Fruit fly (Drosophila melanogaster) whole organism, embryonic: ENCODE measurements around the gene enc.

Experiments
- Atf3 ChIP-seq: fragments of 200-800 bp; sonication (Bioruptor generic); optimal IDR thresholded peaks from 3 replicates; lab custom pipeline; 2016; ENCODE audit warnings: missing biosample characterization, missing genetic modification characterization
- Atf6 ChIP-seq: fragments of 200-800 bp; sonication (Bioruptor generic); IDR thresholded peaks from 2 replicates; pipeline ENCODE4 v1.3.6; 2022; ENCODE audit warnings: missing biosample characterization, missing genetic modification characterization
- Bgb ChIP-seq: fragments of 200-800 bp; sonication (Bioruptor generic); IDR thresholded peaks from 2 replicates; pipeline ENCODE4 v1.3.6; 2022; ENCODE audit warnings: missing biosample characterization, missing genetic modification characterization; ENCODE audit not compliant: partially characterized antibody
- CG15011 ChIP-seq: fragments of 200-800 bp; sonication (Bioruptor generic); optimal IDR thresholded peaks from 3 replicates; lab custom pipeline; 2018; ENCODE audit warnings: missing biosample characterization, mild to moderate bottlenecking, missing genetic modification characterization
- CG15479 ChIP-seq: fragments of 200-800 bp; sonication (Bioruptor generic); optimal IDR thresholded peaks from 3 replicates; lab custom pipeline; 2019; ENCODE audit warnings: missing biosample characterization, mild to moderate bottlenecking, missing genetic modification characterization, moderate library complexity
- CG1647 ChIP-seq: fragments of 200-800 bp; sonication (Bioruptor generic); optimal IDR thresholded peaks from 3 replicates; lab custom pipeline; 2016; ENCODE audit warnings: missing biosample characterization, missing genetic modification characterization
- CG2120 ChIP-seq: fragments of 200-800 bp; sonication (Bioruptor generic); optimal IDR thresholded peaks from 3 replicates; lab custom pipeline; 2016; ENCODE audit warnings: missing biosample characterization, missing genetic modification characterization
- CG2199 ChIP-seq: fragments of 200-800 bp; sonication (Bioruptor generic); IDR thresholded peaks from 3 replicates; pipeline ENCODE4 v1.3.6; 2022; ENCODE audit warnings: missing biosample characterization, missing genetic modification characterization
- CG33557 ChIP-seq: fragments of 200-800 bp; sonication (Bioruptor generic); optimal IDR thresholded peaks from 2 replicates; lab custom pipeline; 2019; ENCODE audit warnings: missing biosample characterization, mild to moderate bottlenecking, missing genetic modification characterization, moderate library complexity
- CG34376 ChIP-seq: fragments of 200-800 bp; sonication (Bioruptor generic); optimal IDR thresholded peaks from 2 replicates; lab custom pipeline; 2018; ENCODE audit warnings: missing biosample characterization, mild to moderate bottlenecking, missing genetic modification characterization
- CG34422 ChIP-seq: fragments of 200-800 bp; sonication (Bioruptor generic); IDR thresholded peaks from 3 replicates; pipeline ENCODE4 v1.3.6; 2022; ENCODE audit warnings: missing biosample characterization, missing genetic modification characterization
- CG4282 ChIP-seq: fragments of 200-800 bp; sonication (Bioruptor generic); optimal IDR thresholded peaks from 2 replicates; lab custom pipeline; 2016; ENCODE audit warnings: missing biosample characterization, missing genetic modification characterization
- CG4854 ChIP-seq: fragments of 200-800 bp; sonication (Bioruptor generic); optimal IDR thresholded peaks from 2 replicates; lab custom pipeline; 2016; ENCODE audit warnings: missing biosample characterization, missing genetic modification characterization, inconsistent platforms
- CG6765 ChIP-seq: fragments of 200-800 bp; sonication (Bioruptor generic); optimal IDR thresholded peaks from 3 replicates; lab custom pipeline; 2017; ENCODE audit warnings: missing biosample characterization, mild to moderate bottlenecking, missing genetic modification characterization
- CG7556 ChIP-seq: fragments of 200-800 bp; sonication (Bioruptor generic); optimal IDR thresholded peaks from 2 replicates; lab custom pipeline; 2017; ENCODE audit warnings: missing biosample characterization, mild to moderate bottlenecking, missing genetic modification characterization
- CrebB ChIP-seq: fragments of 200-800 bp; sonication (Bioruptor generic); optimal IDR thresholded peaks from 3 replicates; lab custom pipeline; 2018; ENCODE audit warnings: missing biosample characterization, mild to moderate bottlenecking, missing genetic modification characterization
- Deaf1 ChIP-seq: fragments of 200-800 bp; optimal IDR thresholded peaks from 3 replicates; lab custom pipeline; 2019; ENCODE audit warnings: missing biosample characterization, mild to moderate bottlenecking, missing genetic modification characterization, moderate library complexity
- H2.0 ChIP-seq: fragments of 200-800 bp; sonication (Bioruptor generic); IDR thresholded peaks from 2 replicates; pipeline ENCODE4 v1.3.6; 2022; ENCODE audit warnings: missing biosample characterization, missing genetic modification characterization
- HLH54F ChIP-seq: fragments of 200-800 bp; sonication (Bioruptor generic); optimal IDR thresholded peaks from 3 replicates; lab custom pipeline; 2016; ENCODE audit warnings: missing biosample characterization, missing genetic modification characterization
- Nf-YB ChIP-seq: fragments of 200-800 bp; sonication (Bioruptor generic); optimal IDR thresholded peaks from 3 replicates; lab custom pipeline; 2019; ENCODE audit warnings: missing biosample characterization, mild to moderate bottlenecking, missing genetic modification characterization, moderate library complexity
- Opbp ChIP-seq: fragments of 200-800 bp; sonication (Bioruptor generic); IDR thresholded peaks from 3 replicates; pipeline ENCODE4 v1.3.6; 2022; ENCODE audit warnings: missing biosample characterization, missing genetic modification characterization; ENCODE audit not compliant: partially characterized antibody
- Trl ChIP-seq, 3 experiments: fragments of >200 bp in 2 of 3; fragments of 200-800 bp in 1 of 3; sonication (Bioruptor generic) in 1 of 3; optimal IDR thresholded peaks; 2 replicates in 1 of 3; 3 replicates in 2 of 3; lab custom pipeline; 2016 to 2017; ENCODE audit warnings: missing biosample characterization in 1 of 3, missing genetic modification characterization in 1 of 3
- ap ChIP-seq: fragments of 200-800 bp; sonication (Bioruptor generic); IDR thresholded peaks from 2 replicates; pipeline ENCODE4 v1.3.6; 2022; ENCODE audit warnings: missing biosample characterization, missing genetic modification characterization
- ash1 ChIP-seq: fragments of 200-800 bp; sonication (Bioruptor generic); optimal IDR thresholded peaks from 2 replicates; lab custom pipeline; 2018; ENCODE audit warnings: missing biosample characterization, mild to moderate bottlenecking, missing genetic modification characterization
- caup ChIP-seq: fragments of 200-800 bp; sonication (Bioruptor generic); optimal IDR thresholded peaks from 3 replicates; lab custom pipeline; 2017; ENCODE audit warnings: missing biosample characterization, mild to moderate bottlenecking, missing genetic modification characterization, moderate library complexity; ENCODE audit not compliant: severe bottlenecking
- crc ChIP-seq: fragments of 200-800 bp; sonication (Bioruptor generic); optimal IDR thresholded peaks from 2 replicates; lab custom pipeline; 2016; ENCODE audit warnings: missing biosample characterization, missing genetic modification characterization
- crol ChIP-seq: fragments of 200-800 bp; sonication (Bioruptor generic); IDR thresholded peaks from 2 replicates; pipeline ENCODE4 v1.3.6; 2022; ENCODE audit warnings: missing biosample characterization, missing genetic modification characterization
- da ChIP-seq: fragments of 200-800 bp; sonication (Bioruptor generic); optimal IDR thresholded peaks from 2 replicates; lab custom pipeline; 2016; ENCODE audit warnings: missing biosample characterization, missing genetic modification characterization
- ems ChIP-seq: fragments of 200-800 bp; sonication (Bioruptor generic); optimal IDR thresholded peaks from 3 replicates; lab custom pipeline; 2016; ENCODE audit warnings: missing biosample characterization, missing genetic modification characterization
- exex ChIP-seq: fragments of 200-800 bp; sonication (Bioruptor generic); optimal IDR thresholded peaks from 4 replicates; lab custom pipeline; 2018; ENCODE audit warnings: missing biosample characterization, mild to moderate bottlenecking, missing genetic modification characterization, moderate library complexity
- insv ChIP-seq, 2 experiments: fragments of 200-800 bp; sonication (Bioruptor generic); optimal IDR thresholded peaks; 3 replicates each; lab custom pipeline; 2016 to 2018; ENCODE audit warnings: missing biosample characterization in 2 of 2, missing genetic modification characterization in 2 of 2
- ken ChIP-seq: fragments of 200-800 bp; sonication (Bioruptor generic); IDR thresholded peaks from 3 replicates; pipeline ENCODE4 v1.3.6; 2022; ENCODE audit warnings: missing biosample characterization, missing genetic modification characterization
- lola ChIP-seq, 3 experiments: fragments of >200 bp in 2 of 3; fragments of 200-800 bp in 1 of 3; sonication (Bioruptor generic) in 1 of 3; optimal IDR thresholded peaks; 2 replicates each; lab custom pipeline; 2017 to 2019; ENCODE audit warnings: missing biosample characterization in 3 of 3, missing genetic modification characterization in 3 of 3, mild to moderate bottlenecking in 1 of 3, moderate library complexity in 1 of 3
- nau ChIP-seq: fragments of 200-800 bp; sonication (Bioruptor generic); optimal IDR thresholded peaks from 3 replicates; lab custom pipeline; 2017; ENCODE audit warnings: missing biosample characterization, mild to moderate bottlenecking, missing genetic modification characterization, missing genetic modification reagents
- nerfin-1 ChIP-seq: fragments of 200-800 bp; sonication (Bioruptor generic); optimal IDR thresholded peaks from 3 replicates; lab custom pipeline; 2019; ENCODE audit warnings: missing biosample characterization, mild to moderate bottlenecking, missing genetic modification characterization, moderate library complexity
- pita ChIP-seq: fragments of 200-800 bp; sonication (Bioruptor generic); optimal IDR thresholded peaks from 2 replicates; lab custom pipeline; 2017; ENCODE audit warnings: missing biosample characterization, mild to moderate bottlenecking, missing genetic modification characterization
- pnt ChIP-seq: fragments of 200-800 bp; sonication (Bioruptor generic); optimal IDR thresholded peaks from 3 replicates; lab custom pipeline; 2016; ENCODE audit warnings: missing biosample characterization, missing genetic modification characterization
- pros ChIP-seq: fragments of 200-800 bp; sonication (Bioruptor generic); optimal IDR thresholded peaks from 3 replicates; lab custom pipeline; 2019; ENCODE audit warnings: missing biosample characterization, mild to moderate bottlenecking, missing genetic modification characterization, moderate library complexity
- row ChIP-seq: fragments of 200-800 bp; sonication (Bioruptor generic); IDR thresholded peaks from 3 replicates; pipeline ENCODE4 v1.3.6; 2022; ENCODE audit warnings: missing biosample characterization, missing genetic modification characterization
- run ChIP-seq: fragments of 200-800 bp; sonication (Bioruptor generic); optimal IDR thresholded peaks from 3 replicates; lab custom pipeline; 2018; ENCODE audit warnings: missing biosample characterization, mild to moderate bottlenecking, missing genetic modification characterization
- sob ChIP-seq: fragments of 200-800 bp; sonication (Bioruptor generic); IDR thresholded peaks from 2 replicates; pipeline ENCODE4 v1.3.6; 2022; ENCODE audit warnings: missing biosample characterization, missing genetic modification characterization
- unc-4 ChIP-seq: fragments of 200-800 bp; sonication (Bioruptor generic); IDR thresholded peaks from 2 replicates; pipeline ENCODE4 v1.3.6; 2022; ENCODE audit warnings: missing biosample characterization, missing genetic modification characterization; ENCODE audit not compliant: partially characterized antibody
- unpg ChIP-seq: fragments of 200-800 bp; sonication (Bioruptor generic); optimal IDR thresholded peaks from 3 replicates; lab custom pipeline; 2018; ENCODE audit warnings: missing biosample characterization, mild to moderate bottlenecking, missing genetic modification characterization, moderate library complexity

The enc gene

dm6 chr3L:3826541-3826940 lies 8.1 kb downstream of the enc start (continued):
- TF ChIP-seq unpg (GFP tag; lab: Kevin White, UChicago) (peak; percentile 84), ap (GFP tag; lab: Robert Waterston, UW) (peak; percentile 80), ems (no peak), CG15011 (GFP tag; lab: Kevin White, UChicago) (peak; percentile 50), CG2120 (GFP tag; lab: Kevin White, UChicago) (peak; percentile 72), da (no peak), ash1 (GFP tag; lab: Kevin White, UChicago) (no peak), Atf6 (GFP tag; lab: Robert Waterston, UW) (peak; percentile 91), crol (peak; percentile 39; the same call in 1 of the 2 replicates), CG4282 (GFP tag; lab: Kevin White, UChicago) (no peak), exex (tag; lab: Kevin White, UChicago) (peak; percentile 42), crc (GFP tag; lab: Kevin White, UChicago) (no peak), insv (GFP tag; optimal IDR thresholded peaks at IDR 0.05; lab: Kevin White, UChicago) (peak in 1 of 2 experiments; percentile 37), CG4854 (peak; percentile 11), CrebB (peak; percentile 83), CG33557 (GFP tag; lab: Kevin White, UChicago) (no peak), pita (GFP tag; lab: Kevin White, UChicago) (no peak), pnt (no peak), caup (GFP tag; lab: Kevin White, UChicago) (peak; percentile 84), run (tag; lab: Kevin White, UChicago) (peak; percentile 71), H2.0 (GFP tag; lab: Robert Waterston, UW) (peak; percentile 77), CG34422 (GFP tag; lab: Robert Waterston, UW) (peak; percentile 63; the same call in 2 of the 3 replicates), nau (GFP tag; lab: Kevin White, UChicago) (no peak), ken (GFP tag; lab: Robert Waterston, UW) (peak; percentile 50; the same call in 1 of the 3 replicates), CG7556 (GFP tag; lab: Kevin White, UChicago) (peak; percentile 90), CG15479 (GFP tag; lab: Kevin White, UChicago) (no peak), CG6765 (GFP tag; lab: Kevin White, UChicago) (peak; percentile 81), unc-4 (no peak), Atf3 (GFP tag; lab: Kevin White, UChicago) (no peak), CG34376 (GFP tag; lab: Kevin White, UChicago) (peak; percentile 73), CG1647 (GFP tag; lab: Kevin White, UChicago) (no peak), lola (GFP tag; optimal IDR thresholded peaks at IDR 0.05; lab: Kevin White, UChicago) (peak in 1 of 3 experiments; percentile 66), row (GFP tag; lab: Robert Waterston, UW) (peak; percentile 91), sob (GFP tag; lab: Robert Waterston, UW) (peak; percentile 58; the same call in 1 of the 2 replicates), Bgb (GFP tag; lab: Robert Waterston, UW) (no peak), HLH54F (GFP tag; lab: Kevin White, UChicago) (peak; percentile 11)
- TF ChIP-seq, all 482 proteins: peak for 282

dm6 chr3L:3828111-3828510 lies 9.6 kb downstream of the enc start:
- TF ChIP-seq Opbp = 0 out of 3 replicates have a peak, but pooled peaks have one; percentile 32
- TF ChIP-seq CG4854 = no peak
- TF ChIP-seq Trl (optimal IDR thresholded peaks at IDR 0.05; lab: Kevin White, UChicago) = peak; percentile 51 to 78
- TF ChIP-seq Trl (GFP tag; optimal IDR thresholded peaks at IDR 0.05; lab: Kevin White, UChicago) = no peak
- no peak for TF ChIP-seq Nf-YB (GFP tag; lab: Kevin White, UChicago)
- TF ChIP-seq pros (GFP tag; lab: Kevin White, UChicago) = peak; percentile 85
- TF ChIP-seq Deaf1 (tag; lab: Kevin White, UChicago) = peak; percentile 87
- TF ChIP-seq CG2199 (GFP tag; lab: Robert Waterston, UW) = no peak
- TF ChIP-seq nerfin-1 (tag; lab: Kevin White, UChicago) = peak; percentile 15
- TF ChIP-seq Bgb (GFP tag; lab: Robert Waterston, UW) = 0 out of 2 replicates have a peak, but pooled peaks have one; percentile 9
